Worm (Caenorhabditis elegans) whole organism, L4 larva: ENCODE results near the gene flp-3.

Experiments used
- F44E2.7 ChIP-seq: fragments of 200-800 bp; sonication (Bioruptor generic); IDR thresholded peaks from 2 replicates; pipeline ENCODE4 v2.1.2; 2022; ENCODE audit warnings: missing genetic modification characterization, missing compliant biosample characterization
- ces-1 ChIP-seq: fragments of 150-350 bp; sonication (generic microtip); optimal IDR thresholded peaks from 4 replicates; lab custom pipeline; 2014; ENCODE audit warnings: missing biosample characterization, missing genetic modification reagents, missing genetic modification characterization
- daf-12 ChIP-seq: fragments of 150-350 bp; optimal IDR thresholded peaks from 2 replicates; lab custom pipeline; 2014; ENCODE audit warnings: missing biosample characterization, missing genetic modification reagents, missing genetic modification characterization
- daf-19 ChIP-seq: fragments of 200-800 bp; sonication (Bioruptor generic); conservative IDR thresholded peaks from 2 replicates; pipeline ENCODE4 v1.3.6; 2022; ENCODE audit warnings: missing genetic modification characterization, missing compliant biosample characterization
- dpl-1 ChIP-seq: fragments of 150-350 bp; optimal IDR thresholded peaks from 2 replicates; lab custom pipeline; 2014; ENCODE audit warnings: missing biosample characterization, missing genetic modification reagents, missing genetic modification characterization
- dve-1 ChIP-seq: sonication (generic microtip); optimal IDR thresholded peaks from 2 replicates; lab custom pipeline; 2017; ENCODE audit warnings: antibody characterized with exemption, mild to moderate bottlenecking, missing genetic modification characterization, missing compliant biosample characterization; ENCODE audit not compliant: insufficient read depth
- hlh-11 ChIP-seq: fragments of 200-800 bp; sonication (Bioruptor generic); optimal IDR thresholded peaks from 2 replicates; lab custom pipeline; 2018; ENCODE audit warnings: mild to moderate bottlenecking, missing genetic modification characterization, missing compliant biosample characterization
- mdl-1 ChIP-seq, 2 experiments: fragments of 150-350 bp in 1 of 2; sonication (generic microtip) in 1 of 2; optimal IDR thresholded peaks; 2 replicates each; lab custom pipeline; 2014 to 2017; ENCODE audit warnings: missing biosample characterization in 2 of 2, missing genetic modification characterization in 2 of 2
- nhr-237 ChIP-seq: sonication (generic microtip); optimal IDR thresholded peaks from 2 replicates; lab custom pipeline; 2017; ENCODE audit warnings: missing biosample characterization, missing genetic modification characterization
- nhr-28 ChIP-seq: fragments of 150-350 bp; optimal IDR thresholded peaks from 2 replicates; lab custom pipeline; 2014; ENCODE audit warnings: missing biosample characterization, missing genetic modification characterization
- nhr-6 ChIP-seq: fragments of 150-350 bp; optimal IDR thresholded peaks from 2 replicates; lab custom pipeline; 2014; ENCODE audit warnings: missing biosample characterization, missing genetic modification characterization
- nhr-77 ChIP-seq: fragments of 150-350 bp; optimal IDR thresholded peaks from 2 replicates; lab custom pipeline; 2014; ENCODE audit warnings: missing biosample characterization, missing genetic modification characterization
- zfp-2 ChIP-seq: sonication (generic microtip); optimal IDR thresholded peaks from 2 replicates; lab custom pipeline; 2016; ENCODE audit warnings: mild to moderate bottlenecking, missing genetic modification characterization, missing compliant biosample characterization
- ztf-11 ChIP-seq: fragments of 150-350 bp; optimal IDR thresholded peaks from 2 replicates; lab custom pipeline; 2014; ENCODE audit warnings: missing biosample characterization, missing genetic modification characterization

DNA sequence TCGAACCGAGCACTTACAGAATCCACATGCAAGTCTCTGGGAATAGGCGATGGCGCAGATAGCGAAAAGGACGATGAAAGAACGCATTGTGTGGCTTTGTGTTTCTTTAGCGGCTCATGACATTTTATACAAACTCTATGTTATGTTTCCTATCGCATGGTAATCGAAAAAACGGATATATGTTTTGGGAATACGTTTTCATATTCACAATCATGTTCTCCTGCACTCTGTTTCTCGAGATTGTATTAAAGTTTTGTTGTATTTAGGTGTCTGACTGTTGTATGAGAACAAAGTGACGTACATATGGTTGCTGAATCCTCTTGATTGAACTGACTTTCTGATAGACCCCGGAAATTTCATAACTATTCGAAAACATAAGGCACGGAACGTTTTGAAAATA is 34.4 kb downstream of the flp-3 start, which contains the start of gene ZC373.2:
- no peak for TF ChIP-seq nhr-6 (tag; lab: Kevin White, UChicago)
- no peak for TF ChIP-seq zfp-2 (tag; lab: Kevin White, UChicago)
- TF ChIP-seq nhr-237 (tag; lab: Kevin White, UChicago): no peak
- TF ChIP-seq daf-19 (GFP tag; lab: Robert Waterston, UW): no peak
- no peak for TF ChIP-seq daf-12 (tag; lab: Kevin White, UChicago)
- TF ChIP-seq hlh-11: no peak
- TF ChIP-seq dpl-1 (GFP tag; lab: Kevin White, UChicago): no peak
- no peak for TF ChIP-seq nhr-28 (tag; lab: Kevin White, UChicago)
- no peak for TF ChIP-seq F44E2.7 (GFP tag; lab: Robert Waterston, UW)
- TF ChIP-seq nhr-77 (tag; lab: Kevin White, UChicago): no peak
- no peak for TF ChIP-seq ces-1 (GFP tag; lab: Kevin White, UChicago)
- no peak for TF ChIP-seq mdl-1 (tag; optimal IDR thresholded peaks at IDR 0.05; lab: Kevin White, UChicago)
- TF ChIP-seq ztf-11 (tag; lab: Kevin White, UChicago): no peak
- no peak for TF ChIP-seq dve-1 (tag; lab: Kevin White, UChicago)
